Fruit fly (Drosophila melanogaster) whole organism, embryonic: ENCODE data around the gene Gr61a.
A peak's percentile ranks its signal among the peaks of the same experiment; 100 is the strongest.

ENCODE experiments used
- Adf1 ChIP-seq: fragments of 200-800 bp; sonication (Bioruptor generic); IDR thresholded peaks from 2 replicates; pipeline ENCODE4 v1.3.6; 2022; ENCODE audit warnings: missing biosample characterization, missing genetic modification characterization
- B-H1 ChIP-seq: fragments of 200-800 bp; sonication (Bioruptor generic); IDR thresholded peaks from 3 replicates; pipeline ENCODE4 v1.3.6; 2022; ENCODE audit warnings: missing biosample characterization, missing genetic modification characterization
- Bgb ChIP-seq: fragments of 200-800 bp; sonication (Bioruptor generic); IDR thresholded peaks from 2 replicates; pipeline ENCODE4 v1.3.6; 2022; ENCODE audit warnings: missing biosample characterization, missing genetic modification characterization; ENCODE audit not compliant: partially characterized antibody
- CG10267 ChIP-seq: fragments of 200-800 bp; sonication (Bioruptor generic); optimal IDR thresholded peaks from 2 replicates; lab custom pipeline; 2018; ENCODE audit warnings: missing biosample characterization, mild to moderate bottlenecking, missing genetic modification characterization, moderate library complexity
- CG10321 ChIP-seq: fragments of 200-800 bp; sonication (Bioruptor generic); IDR thresholded peaks from 2 replicates; pipeline ENCODE4 v1.3.6; 2022; ENCODE audit warnings: missing biosample characterization, missing genetic modification characterization
- CG10543 ChIP-seq: fragments of 200-800 bp; sonication (Bioruptor generic); optimal IDR thresholded peaks from 3 replicates; lab custom pipeline; 2017; ENCODE audit warnings: missing biosample characterization, mild to moderate bottlenecking, missing genetic modification characterization, moderate library complexity
- CG12659 ChIP-seq: fragments of 200-800 bp; sonication (Bioruptor generic); optimal IDR thresholded peaks from 3 replicates; lab custom pipeline; 2017; ENCODE audit warnings: mild to moderate bottlenecking, missing biosample characterization, missing genetic modification reagents, missing genetic modification characterization
- CG16813 ChIP-seq: fragments of 200-800 bp; sonication (Bioruptor generic); IDR thresholded peaks from 3 replicates; pipeline ENCODE4 v1.3.6; 2022; ENCODE audit warnings: missing biosample characterization, missing genetic modification characterization; ENCODE audit not compliant: partially characterized antibody
- CG17385 ChIP-seq: fragments of 200-800 bp; sonication (Bioruptor generic); optimal IDR thresholded peaks from 3 replicates; lab custom pipeline; 2018; ENCODE audit warnings: missing biosample characterization, mild to moderate bottlenecking, missing genetic modification characterization
- CG17802 ChIP-seq: fragments of 200-800 bp; sonication (Bioruptor generic); optimal IDR thresholded peaks from 2 replicates; lab custom pipeline; 2018; ENCODE audit warnings: missing biosample characterization, mild to moderate bottlenecking, missing genetic modification characterization, moderate library complexity
- CG1792 ChIP-seq: fragments of 200-800 bp; sonication (Bioruptor generic); optimal IDR thresholded peaks from 2 replicates; lab custom pipeline; 2016; ENCODE audit warnings: missing biosample characterization, missing genetic modification characterization
- CG18476 ChIP-seq: fragments of 200-800 bp; sonication (Bioruptor generic); optimal IDR thresholded peaks from 2 replicates; lab custom pipeline; 2016; ENCODE audit warnings: missing biosample characterization, mild to moderate bottlenecking, missing genetic modification characterization
- CG2120 ChIP-seq: fragments of 200-800 bp; sonication (Bioruptor generic); optimal IDR thresholded peaks from 3 replicates; lab custom pipeline; 2016; ENCODE audit warnings: missing biosample characterization, missing genetic modification characterization
- CG31365 ChIP-seq: fragments of 200-800 bp; sonication (Bioruptor generic); optimal IDR thresholded peaks from 2 replicates; lab custom pipeline; 2018; ENCODE audit warnings: missing biosample characterization, mild to moderate bottlenecking, missing genetic modification characterization
- CG3407 ChIP-seq: fragments of 200-800 bp; sonication (Bioruptor generic); optimal IDR thresholded peaks from 2 replicates; lab custom pipeline; 2018; ENCODE audit warnings: missing biosample characterization, mild to moderate bottlenecking, missing genetic modification characterization
- CG42726 ChIP-seq: fragments of 200-800 bp; sonication (Bioruptor generic); IDR thresholded peaks from 2 replicates; pipeline ENCODE4 v1.3.6; 2022; ENCODE audit warnings: missing biosample characterization, missing genetic modification characterization; ENCODE audit not compliant: partially characterized antibody
- CG4360 ChIP-seq: fragments of 200-800 bp; sonication (Bioruptor generic); IDR thresholded peaks from 2 replicates; pipeline ENCODE4 v1.3.6; 2022; ENCODE audit warnings: missing biosample characterization, missing genetic modification characterization
- CG43689 ChIP-seq: fragments of 200-800 bp; sonication (Bioruptor generic); IDR thresholded peaks from 2 replicates; pipeline ENCODE4 v1.3.6; 2022; ENCODE audit warnings: missing biosample characterization, missing genetic modification characterization
- CG6654 ChIP-seq: fragments of 200-800 bp; sonication (Bioruptor generic); optimal IDR thresholded peaks from 2 replicates; lab custom pipeline; 2017; ENCODE audit warnings: missing biosample characterization, mild to moderate bottlenecking, missing genetic modification characterization
- CG6854 ChIP-seq: fragments of 200-800 bp; sonication (Bioruptor generic); optimal IDR thresholded peaks from 3 replicates; lab custom pipeline; 2017; ENCODE audit warnings: missing biosample characterization, mild to moderate bottlenecking, missing genetic modification characterization
- CG8281 ChIP-seq: fragments of 200-800 bp; sonication (Bioruptor generic); optimal IDR thresholded peaks from 2 replicates; lab custom pipeline; 2018; ENCODE audit warnings: missing biosample characterization, mild to moderate bottlenecking, missing genetic modification characterization, moderate library complexity
- CG9797 ChIP-seq: fragments of 200-800 bp; sonication (Bioruptor generic); optimal IDR thresholded peaks from 3 replicates; lab custom pipeline; 2018; ENCODE audit warnings: missing biosample characterization, mild to moderate bottlenecking, missing genetic modification characterization
- Dbx ChIP-seq: fragments of 200-800 bp; sonication (Bioruptor generic); IDR thresholded peaks from 3 replicates; pipeline ENCODE4 v1.3.6; 2022; ENCODE audit warnings: missing biosample characterization, missing genetic modification characterization
- Deaf1 ChIP-seq: fragments of 200-800 bp; optimal IDR thresholded peaks from 3 replicates; lab custom pipeline; 2019; ENCODE audit warnings: missing biosample characterization, mild to moderate bottlenecking, missing genetic modification characterization, moderate library complexity
- Drgx ChIP-seq: fragments of 200-800 bp; sonication (Bioruptor generic); IDR thresholded peaks from 2 replicates; pipeline ENCODE4 v1.3.6; 2022; ENCODE audit warnings: missing biosample characterization, missing genetic modification characterization
- E2f1 ChIP-seq: fragments of 200-800 bp; sonication (Bioruptor generic); IDR thresholded peaks from 2 replicates; pipeline ENCODE4 v1.3.6; 2022; ENCODE audit warnings: missing biosample characterization, missing genetic modification characterization
- Ets65A ChIP-seq: fragments of 200-800 bp; sonication (Bioruptor generic); peaks from one replicate; lab custom pipeline; 2016; ENCODE audit warnings: missing biosample characterization, missing genetic modification characterization
- HmgZ ChIP-seq: fragments of 200-800 bp; sonication (Bioruptor generic); optimal IDR thresholded peaks from 2 replicates; lab custom pipeline; 2018; ENCODE audit warnings: missing biosample characterization, mild to moderate bottlenecking, missing genetic modification characterization
- Mes4 ChIP-seq: fragments of 200-800 bp; sonication (Bioruptor generic); optimal IDR thresholded peaks from 2 replicates; lab custom pipeline; 2016; ENCODE audit warnings: missing biosample characterization, missing genetic modification characterization
- Mrtf ChIP-seq: fragments of 200-800 bp; sonication (Bioruptor generic); IDR thresholded peaks from 3 replicates; pipeline ENCODE4 v1.3.6; 2022; ENCODE audit warnings: missing biosample characterization, missing genetic modification characterization
- ase ChIP-seq: fragments of 200-800 bp; sonication (Bioruptor generic); IDR thresholded peaks from 3 replicates; pipeline ENCODE4 v1.3.6; 2022; ENCODE audit warnings: missing biosample characterization, missing genetic modification characterization
- caup ChIP-seq: fragments of 200-800 bp; sonication (Bioruptor generic); optimal IDR thresholded peaks from 3 replicates; lab custom pipeline; 2017; ENCODE audit warnings: missing biosample characterization, mild to moderate bottlenecking, missing genetic modification characterization, moderate library complexity; ENCODE audit not compliant: severe bottlenecking
- corto ChIP-seq: fragments of 200-800 bp; sonication (Bioruptor generic); optimal IDR thresholded peaks from 2 replicates; lab custom pipeline; 2016; ENCODE audit warnings: missing biosample characterization, mild to moderate bottlenecking, missing genetic modification characterization, moderate library complexity
- crol ChIP-seq: fragments of 200-800 bp; sonication (Bioruptor generic); IDR thresholded peaks from 2 replicates; pipeline ENCODE4 v1.3.6; 2022; ENCODE audit warnings: missing biosample characterization, missing genetic modification characterization
- danr ChIP-seq: fragments of 200-800 bp; sonication (Bioruptor generic); IDR thresholded peaks from 2 replicates; pipeline ENCODE4 v1.3.6; 2022; ENCODE audit warnings: missing biosample characterization, missing genetic modification characterization
- dm ChIP-seq: fragments of 200-800 bp; sonication (Bioruptor generic); optimal IDR thresholded peaks from 3 replicates; lab custom pipeline; 2016; ENCODE audit warnings: missing biosample characterization, missing genetic modification characterization
- hb ChIP-seq: fragments of 200-800 bp; sonication (Bioruptor generic); IDR thresholded peaks from 3 replicates; pipeline ENCODE4 v1.3.6; 2022; ENCODE audit warnings: missing biosample characterization, missing genetic modification characterization; ENCODE audit not compliant: partially characterized antibody
- ken ChIP-seq: fragments of 200-800 bp; sonication (Bioruptor generic); IDR thresholded peaks from 3 replicates; pipeline ENCODE4 v1.3.6; 2022; ENCODE audit warnings: missing biosample characterization, missing genetic modification characterization
- nmo ChIP-seq: fragments of 200-800 bp; sonication (Bioruptor generic); optimal IDR thresholded peaks from 2 replicates; lab custom pipeline; 2018; ENCODE audit warnings: missing biosample characterization, mild to moderate bottlenecking, missing genetic modification characterization, moderate library complexity
- prd ChIP-seq, 3 experiments: fragments of >200 bp in 2 of 3; fragments of 200-800 bp in 1 of 3; sonication (Bioruptor generic) in 1 of 3; optimal IDR thresholded peaks in 2 of 3; IDR thresholded peaks in 1 of 3; 2 replicates in 2 of 3; 3 replicates in 1 of 3; pipeline versions ENCODE4 v1.3.6 to Lab custom; 2017 to 2022; ENCODE audit warnings: missing biosample characterization in 1 of 3, missing genetic modification characterization in 1 of 3
- pum ChIP-seq: fragments of 200-800 bp; sonication (Bioruptor generic); optimal IDR thresholded peaks from 2 replicates; lab custom pipeline; 2016; ENCODE audit warnings: missing biosample characterization, missing genetic modification characterization
- salm ChIP-seq: fragments of 200-800 bp; sonication (Bioruptor generic); optimal IDR thresholded peaks from 2 replicates; lab custom pipeline; 2018; ENCODE audit warnings: missing biosample characterization, mild to moderate bottlenecking, missing genetic modification characterization
- scrt ChIP-seq: fragments of 200-800 bp; sonication (Bioruptor generic); optimal IDR thresholded peaks from 2 replicates; lab custom pipeline; 2018; ENCODE audit warnings: missing biosample characterization, mild to moderate bottlenecking, missing genetic modification characterization, moderate library complexity
- sens ChIP-seq: fragments of 200-800 bp; sonication (Bioruptor generic); peaks from one replicate; lab custom pipeline; 2016; ENCODE audit warnings: missing biosample characterization, missing genetic modification characterization
- slp2 ChIP-seq: fragments of 200-800 bp; sonication (Bioruptor generic); optimal IDR thresholded peaks from 2 replicates; lab custom pipeline; 2016; ENCODE audit warnings: missing biosample characterization, missing genetic modification characterization
- ssp ChIP-seq: fragments of 200-800 bp; sonication (Bioruptor generic); IDR thresholded peaks from 2 replicates; pipeline ENCODE4 v1.3.6; 2022; ENCODE audit warnings: missing biosample characterization, missing genetic modification characterization
- stwl ChIP-seq: fragments of 200-800 bp; sonication (Bioruptor generic); optimal IDR thresholded peaks from 3 replicates; lab custom pipeline; 2018; ENCODE audit warnings: missing biosample characterization, mild to moderate bottlenecking, missing genetic modification characterization, moderate library complexity

Gr61a gene

DNA sequence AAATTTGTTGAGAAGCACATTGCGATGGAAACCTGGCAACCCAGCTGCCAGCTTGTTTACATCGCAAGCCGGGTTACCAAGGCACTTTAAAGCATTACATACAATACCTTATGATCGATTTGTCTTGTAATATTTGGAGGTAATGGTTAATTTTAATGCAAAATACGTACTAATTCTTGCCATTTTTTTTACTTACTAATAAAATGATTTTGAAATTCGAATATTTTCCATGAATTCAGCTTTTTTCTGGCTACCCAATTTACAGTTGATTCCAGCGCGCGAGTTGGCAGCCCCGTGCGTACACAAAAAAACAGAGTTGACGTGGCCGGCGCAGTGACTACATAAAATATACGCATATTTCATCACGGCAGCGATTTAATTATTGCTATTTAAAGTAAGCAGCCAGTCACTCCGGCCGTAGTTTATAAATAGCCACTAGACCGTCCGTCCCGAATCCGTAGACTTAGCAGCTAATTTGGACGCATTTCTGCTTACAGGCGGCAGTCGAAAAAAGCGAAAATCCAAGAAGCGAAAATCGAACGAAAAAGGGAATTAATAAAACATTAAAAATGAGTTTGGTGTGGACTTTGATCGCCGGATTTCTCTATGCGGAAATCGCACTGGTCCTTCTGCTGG lies 3.6 kb upstream of the Gr61a start, which contains the start of the genes CG13901 and CG13887 (continued):
- TF ChIP-seq caup (GFP tag; lab: Kevin White, UChicago), result peak; percentile 86
- TF ChIP-seq CG10543, result peak; percentile 94
- no peak for TF ChIP-seq Deaf1
- peak; percentile 72 for TF ChIP-seq salm (tag; lab: Kevin White, UChicago)
- peak; percentile 93 for TF ChIP-seq stwl (tag; lab: Kevin White, UChicago)
- peak; percentile 82 for TF ChIP-seq danr (GFP tag; lab: Robert Waterston, UW)
- peak; percentile 10; the same call in 1 of the 2 replicates for TF ChIP-seq crol (GFP tag; lab: Robert Waterston, UW)
- TF ChIP-seq ken, result peak; percentile 87
- peak; percentile 99 for TF ChIP-seq Ets65A (GFP tag; lab: Kevin White, UChicago)
- peak; percentile 77 for TF ChIP-seq CG10267
- no peak for TF ChIP-seq CG42726
- TF ChIP-seq scrt, result no peak
- TF ChIP-seq HmgZ, result peak; percentile 97
- TF ChIP-seq Drgx (GFP tag; lab: Robert Waterston, UW), result peak; percentile 83
- no peak for TF ChIP-seq Bgb (GFP tag; lab: Robert Waterston, UW)
- TF ChIP-seq ssp (GFP tag; lab: Robert Waterston, UW), result peak; percentile 76

DNA sequence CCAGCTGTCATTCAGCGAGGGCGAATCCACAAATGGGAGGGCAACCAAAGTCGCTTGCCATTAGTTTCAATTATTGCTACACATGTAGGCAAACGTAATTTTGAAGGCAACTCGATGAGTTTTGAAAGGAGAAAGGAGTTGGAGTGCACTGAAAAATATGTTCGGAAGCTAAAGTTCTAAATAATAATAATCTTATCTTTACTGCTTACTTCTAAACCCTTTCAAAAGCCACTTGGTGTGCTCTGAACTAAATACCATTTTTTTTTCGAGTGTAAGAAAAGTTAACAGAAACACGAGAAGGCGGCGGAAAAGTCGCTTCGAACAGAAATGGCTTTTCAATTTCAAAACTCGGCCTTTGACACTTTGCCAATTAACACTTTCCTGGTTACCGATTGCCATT lies 2.4 kb downstream of the Gr61a start, which contains the start of gene Cep290:
Gene Cep290, plus strand, starts transcription at position 301 of the 400 bp plus-strand sequence.
- peak; percentile 25 for TF ChIP-seq sens (GFP tag; lab: Kevin White, UChicago)
- TF ChIP-seq CG43689 (GFP tag; lab: Robert Waterston, UW), result no peak
- TF ChIP-seq, all 482 proteins: peak for 1

dm6 chr3L:851061-851460 lies 9.8 kb downstream of the Gr61a start, which contains the start of gene Dci:
Dci (plus strand) TSS chr3L:851346.
- TF ChIP-seq CG31365 (no peak), CG16813 (GFP tag; lab: Robert Waterston, UW) (peak; percentile 90), Mrtf (GFP tag; lab: Robert Waterston, UW) (0 out of 3 replicates have a peak, but pooled peaks have one; percentile 38), CG12659 (GFP tag; lab: Kevin White, UChicago) (peak; percentile 65), Adf1 (GFP tag; lab: Robert Waterston, UW) (peak; percentile 60), CG8281 (tag; lab: Kevin White, UChicago) (no peak), corto (GFP tag; lab: Kevin White, UChicago) (no peak), CG18476 (GFP tag; lab: Kevin White, UChicago) (no peak), nmo (GFP tag; lab: Kevin White, UChicago) (peak; percentile 74), prd (optimal IDR thresholded peaks at IDR 0.05; lab: Kevin White, UChicago) (no peak), prd (GFP tag; IDR thresholded peaks at IDR 0.05; lab: Robert Waterston, UW) (peak; percentile 91), CG17385 (GFP tag; lab: Kevin White, UChicago) (peak; percentile 24), CG6854 (GFP tag; lab: Kevin White, UChicago) (no peak), CG10321 (GFP tag; lab: Robert Waterston, UW) (peak; percentile 48; the same call in 1 of the 2 replicates), CG3407 (GFP tag; lab: Kevin White, UChicago) (peak; percentile 29), Mes4 (GFP tag; lab: Kevin White, UChicago) (peak; percentile 39), hb (GFP tag; lab: Robert Waterston, UW) (peak; percentile 61; the same call in 2 of the 3 replicates), dm (GFP tag; lab: Kevin White, UChicago) (peak; percentile 36), CG9797 (GFP tag; lab: Kevin White, UChicago) (peak; percentile 14), ase (GFP tag; lab: Robert Waterston, UW) (peak; percentile 62), CG2120 (GFP tag; lab: Kevin White, UChicago) (peak; percentile 83), Dbx (GFP tag; lab: Robert Waterston, UW) (peak; percentile 72; the same call in 2 of the 3 replicates), CG1792 (GFP tag; lab: Kevin White, UChicago) (peak; percentile 47), CG17802 (tag; lab: Kevin White, UChicago) (no peak), B-H1 (GFP tag; lab: Robert Waterston, UW) (peak; percentile 49; the same call in 2 of the 3 replicates), pum (GFP tag; lab: Kevin White, UChicago) (peak; percentile 57), slp2 (GFP tag; lab: Kevin White, UChicago) (peak; percentile 67), E2f1 (GFP tag; lab: Robert Waterston, UW) (peak; percentile 68), CG6654 (GFP tag; lab: Kevin White, UChicago) (no peak), CG4360 (GFP tag; lab: Robert Waterston, UW) (no peak)
